Fruit fly (Drosophila melanogaster) whole organism, pupa: ENCODE data around the gene kay.
A peak's percentile ranks its signal among the peaks of the same experiment; 100 is the strongest.

Experiments used
- CG10348 ChIP-seq: fragments of 200-800 bp; sonication (Bioruptor generic); IDR thresholded peaks from 2 replicates; pipeline ENCODE4 v1.3.6; 2022; ENCODE audit warnings: missing biosample characterization, missing genetic modification characterization
- CG12605 ChIP-seq: fragments of 200-800 bp; sonication (Bioruptor generic); IDR thresholded peaks from 2 replicates; pipeline ENCODE4 v1.3.6; 2022; ENCODE audit warnings: missing biosample characterization, missing genetic modification characterization
- CG13204 ChIP-seq: fragments of 200-800 bp; sonication (Bioruptor generic); optimal IDR thresholded peaks from 2 replicates; lab custom pipeline; 2018; ENCODE audit warnings: missing biosample characterization, mild to moderate bottlenecking, missing genetic modification characterization, moderate library complexity
- CG14655 ChIP-seq: fragments of 200-800 bp; sonication (Bioruptor generic); optimal IDR thresholded peaks from 3 replicates; lab custom pipeline; 2017; ENCODE audit warnings: mild to moderate bottlenecking, missing biosample characterization, missing genetic modification reagents, missing genetic modification characterization
- CG15710 ChIP-seq: fragments of 200-800 bp; sonication (Bioruptor generic); optimal IDR thresholded peaks from 2 replicates; lab custom pipeline; 2018; ENCODE audit warnings: missing biosample characterization, mild to moderate bottlenecking, missing genetic modification characterization, moderate library complexity
- CG17806 ChIP-seq: fragments of 200-800 bp; sonication (Bioruptor generic); optimal IDR thresholded peaks from 2 replicates; lab custom pipeline; 2018; ENCODE audit warnings: missing biosample characterization, mild to moderate bottlenecking, missing genetic modification characterization, moderate library complexity
- CG32121 ChIP-seq: fragments of 200-800 bp; sonication (Bioruptor generic); IDR thresholded peaks from 2 replicates; pipeline ENCODE4 v1.3.6; 2022; ENCODE audit warnings: missing biosample characterization, missing genetic modification characterization
- CG34367 ChIP-seq: fragments of 200-800 bp; sonication (Bioruptor generic); optimal IDR thresholded peaks from 2 replicates; lab custom pipeline; 2018; ENCODE audit warnings: missing biosample characterization, mild to moderate bottlenecking, missing genetic modification characterization
- CG4496 ChIP-seq: fragments of 200-800 bp; sonication (Bioruptor generic); IDR thresholded peaks from 3 replicates; pipeline ENCODE4 v1.3.6; 2022; ENCODE audit warnings: missing biosample characterization, missing genetic modification characterization
- CG8159 ChIP-seq: fragments of 200-800 bp; sonication (Bioruptor generic); optimal IDR thresholded peaks from 3 replicates; lab custom pipeline; 2018; ENCODE audit warnings: missing biosample characterization, mild to moderate bottlenecking, missing genetic modification characterization, moderate library complexity
- CG8301 ChIP-seq: fragments of 200-800 bp; sonication (Bioruptor generic); optimal IDR thresholded peaks from 2 replicates; lab custom pipeline; 2018; ENCODE audit warnings: missing biosample characterization, mild to moderate bottlenecking, missing genetic modification characterization
- CG9948 ChIP-seq: fragments of 200-800 bp; sonication (Bioruptor generic); optimal IDR thresholded peaks from 2 replicates; lab custom pipeline; 2018; ENCODE audit warnings: missing biosample characterization, mild to moderate bottlenecking, missing genetic modification characterization, moderate library complexity
- D1 ChIP-seq: fragments of 200-800 bp; sonication (Bioruptor generic); optimal IDR thresholded peaks from 2 replicates; lab custom pipeline; 2018; ENCODE audit warnings: missing biosample characterization, mild to moderate bottlenecking, missing genetic modification characterization, moderate library complexity
- EcR ChIP-seq: fragments of 200-800 bp; sonication (Bioruptor generic); optimal IDR thresholded peaks from 3 replicates; lab custom pipeline; 2019; ENCODE audit warnings: missing biosample characterization, missing genetic modification characterization, mild to moderate bottlenecking, moderate library complexity, missing genetic modification reagents
- Ets98B ChIP-seq: fragments of 200-800 bp; sonication (Bioruptor generic); IDR thresholded peaks from 2 replicates; pipeline ENCODE4 v1.3.6; 2022; ENCODE audit warnings: missing biosample characterization, missing genetic modification characterization
- Pif1A ChIP-seq: fragments of 200-800 bp; sonication (Bioruptor generic); optimal IDR thresholded peaks from 3 replicates; lab custom pipeline; 2016; ENCODE audit warnings: missing biosample characterization, missing genetic modification characterization
- Pif1B ChIP-seq: fragments of 200-800 bp; sonication (Bioruptor generic); optimal IDR thresholded peaks from 3 replicates; lab custom pipeline; 2016; ENCODE audit warnings: missing biosample characterization, missing genetic modification characterization
- Snoo ChIP-seq: fragments of 200-800 bp; sonication (Bioruptor generic); optimal IDR thresholded peaks from 3 replicates; lab custom pipeline; 2017; ENCODE audit warnings: missing biosample characterization, mild to moderate bottlenecking, missing genetic modification characterization, inconsistent platforms
- fd96Ca ChIP-seq: fragments of 200-800 bp; sonication (Bioruptor generic); IDR thresholded peaks from 3 replicates; pipeline ENCODE4 v1.3.6; 2022; ENCODE audit warnings: missing biosample characterization, missing genetic modification characterization
- gl ChIP-seq: fragments of 200-800 bp; sonication (Bioruptor generic); optimal IDR thresholded peaks from 2 replicates; lab custom pipeline; 2018; ENCODE audit warnings: missing biosample characterization, mild to moderate bottlenecking, missing genetic modification characterization
- rn ChIP-seq: fragments of 200-800 bp; sonication (Bioruptor generic); IDR thresholded peaks from 2 replicates; pipeline ENCODE4 v1.3.6; 2022; ENCODE audit warnings: missing biosample characterization, missing genetic modification characterization

Gene kay

dm6 chr3R:29757681-29758080 is 8.1 kb upstream of the kay start:
- peak; percentile 72 for TF ChIP-seq fd96Ca (GFP tag; lab: Robert Waterston, UW)
- peak; percentile 38 for TF ChIP-seq Ets98B (GFP tag; lab: Robert Waterston, UW)
- peak; percentile 42 for TF ChIP-seq CG17806 (tag; lab: Kevin White, UChicago)
- TF ChIP-seq CG9948 = peak; percentile 34
- TF ChIP-seq CG8159 (tag; lab: Kevin White, UChicago) = peak; percentile 53
- no peak for TF ChIP-seq rn (GFP tag; lab: Robert Waterston, UW)
- TF ChIP-seq CG32121 (GFP tag; lab: Robert Waterston, UW) = peak; percentile 37
- TF ChIP-seq CG12605 (GFP tag; lab: Robert Waterston, UW) = no peak
- peak; percentile 38 for TF ChIP-seq CG15710
- no peak for TF ChIP-seq gl
- peak; percentile 71 for TF ChIP-seq CG4496 (GFP tag; lab: Robert Waterston, UW)
- peak; percentile 10 for TF ChIP-seq D1 (tag; lab: Kevin White, UChicago)
- TF ChIP-seq CG10348 (GFP tag; lab: Robert Waterston, UW) = no peak
- TF ChIP-seq Snoo (tag; lab: Kevin White, UChicago) = peak; percentile 5
- no peak for TF ChIP-seq CG13204
- TF ChIP-seq EcR (GFP tag; lab: Kevin White, UChicago) = no peak
- TF ChIP-seq CG8301 (tag; lab: Kevin White, UChicago) = peak; percentile 55
- peak; percentile 63 for TF ChIP-seq CG14655 (GFP tag; lab: Kevin White, UChicago)
- TF ChIP-seq Pif1B (GFP tag; lab: Kevin White, UChicago) = peak; percentile 47
- TF ChIP-seq CG34367 = no peak
- TF ChIP-seq Pif1A = no peak

dm6 chr3R:29758129-29758733 is 7.6 kb upstream of the kay start:
- TF ChIP-seq gl (no peak), CG10348 (GFP tag; lab: Robert Waterston, UW) (0 out of 2 replicates have a peak, but pooled peaks have one; percentile 41), Ets98B (GFP tag; lab: Robert Waterston, UW) (peak; percentile 80), CG34367 (peak; percentile 18), Pif1B (GFP tag; lab: Kevin White, UChicago) (peak; percentile 19), CG13204 (no peak), CG14655 (GFP tag; lab: Kevin White, UChicago) (peak; percentile 38), rn (GFP tag; lab: Robert Waterston, UW) (peak; percentile 58), CG32121 (GFP tag; lab: Robert Waterston, UW) (peak; percentile 83), CG8301 (tag; lab: Kevin White, UChicago) (peak; percentile 61), CG9948 (peak; percentile 50), EcR (GFP tag; lab: Kevin White, UChicago) (no peak), CG8159 (tag; lab: Kevin White, UChicago) (peak; percentile 57), CG15710 (peak; percentile 24), CG17806 (tag; lab: Kevin White, UChicago) (peak; percentile 46), Pif1A (peak; percentile 60), D1 (tag; lab: Kevin White, UChicago) (no peak), Snoo (tag; lab: Kevin White, UChicago) (peak; percentile 35), CG4496 (GFP tag; lab: Robert Waterston, UW) (peak; percentile 84), CG12605 (GFP tag; lab: Robert Waterston, UW) (peak; percentile 66), fd96Ca (GFP tag; lab: Robert Waterston, UW) (peak; percentile 61; the same call in 2 of the 3 replicates)
- TF ChIP-seq, all 21 proteins: peak for 17

dm6 chr3R:29758734-29759131 is 7.1 kb upstream of the kay start:
- no peak for TF ChIP-seq Ets98B (GFP tag; lab: Robert Waterston, UW)
- TF ChIP-seq rn (GFP tag; lab: Robert Waterston, UW) = no peak
- no peak for TF ChIP-seq CG4496 (GFP tag; lab: Robert Waterston, UW)
- no peak for TF ChIP-seq CG12605 (GFP tag; lab: Robert Waterston, UW)
- no peak for TF ChIP-seq fd96Ca (GFP tag; lab: Robert Waterston, UW)

- TF ChIP-seq CG34367 (peak; percentile 3), CG8159 (tag; lab: Kevin White, UChicago) (peak; percentile 24), CG12605 (GFP tag; lab: Robert Waterston, UW) (no peak), fd96Ca (GFP tag; lab: Robert Waterston, UW) (no peak), CG15710 (peak; percentile 20)
These were observed 5.8 kb upstream of the kay start for dm6 chr3R:29760042-29760441.

dm6 chr3R:29761569-29761968 is 4.2 kb upstream of the kay start:
- TF ChIP-seq Ets98B (GFP tag; lab: Robert Waterston, UW) (no peak), CG15710 (peak; percentile 22), CG8159 (tag; lab: Kevin White, UChicago) (peak; percentile 35)

dm6 chr3R:29762297-29762696 is 3.5 kb upstream of the kay start:
- no peak for TF ChIP-seq CG32121 (GFP tag; lab: Robert Waterston, UW)
- TF ChIP-seq Pif1A = peak; percentile 31
- TF ChIP-seq CG12605 (GFP tag; lab: Robert Waterston, UW) = no peak
- TF ChIP-seq gl = no peak
- TF ChIP-seq CG8159 (tag; lab: Kevin White, UChicago) = peak; percentile 59
- peak; percentile 12 for TF ChIP-seq CG34367
- peak; percentile 2 for TF ChIP-seq Pif1B (GFP tag; lab: Kevin White, UChicago)
- no peak for TF ChIP-seq Ets98B (GFP tag; lab: Robert Waterston, UW)
- peak; percentile 3 for TF ChIP-seq CG9948
- TF ChIP-seq D1 (tag; lab: Kevin White, UChicago) = no peak
- no peak for TF ChIP-seq CG13204
- peak; percentile 34 for TF ChIP-seq CG14655 (GFP tag; lab: Kevin White, UChicago)
- peak; percentile 71 for TF ChIP-seq Snoo (tag; lab: Kevin White, UChicago)
- TF ChIP-seq CG8301 (tag; lab: Kevin White, UChicago) = peak; percentile 14
- peak; percentile 12 for TF ChIP-seq CG17806 (tag; lab: Kevin White, UChicago)
- no peak for TF ChIP-seq CG10348 (GFP tag; lab: Robert Waterston, UW)
- 0 out of 3 replicates have a peak, but pooled peaks have one; percentile 31 for TF ChIP-seq fd96Ca (GFP tag; lab: Robert Waterston, UW)
- no peak for TF ChIP-seq rn (GFP tag; lab: Robert Waterston, UW)
- TF ChIP-seq EcR (GFP tag; lab: Kevin White, UChicago) = no peak
- TF ChIP-seq CG15710 = peak; percentile 50
- TF ChIP-seq CG4496 (GFP tag; lab: Robert Waterston, UW) = peak; percentile 29; the same call in 1 of the 3 replicates
